Fruit fly (Drosophila melanogaster) whole organism, embryonic: Measurements from ENCODE around the gene Dok.

Source experiments
- Atf6 ChIP-seq: fragments of 200-800 bp; sonication (Bioruptor generic); IDR thresholded peaks from 2 replicates; pipeline ENCODE4 v1.3.6; 2022; ENCODE audit warnings: missing biosample characterization, missing genetic modification characterization
- CG10321 ChIP-seq: fragments of 200-800 bp; sonication (Bioruptor generic); IDR thresholded peaks from 2 replicates; pipeline ENCODE4 v1.3.6; 2022; ENCODE audit warnings: missing biosample characterization, missing genetic modification characterization
- CG10543 ChIP-seq: fragments of 200-800 bp; sonication (Bioruptor generic); optimal IDR thresholded peaks from 3 replicates; lab custom pipeline; 2017; ENCODE audit warnings: missing biosample characterization, mild to moderate bottlenecking, missing genetic modification characterization, moderate library complexity
- CG11695 ChIP-seq: fragments of 200-800 bp; sonication (Bioruptor generic); IDR thresholded peaks from 3 replicates; pipeline ENCODE4 v1.3.6; 2022; ENCODE audit warnings: missing biosample characterization, missing genetic modification characterization
- CG12236 ChIP-seq: fragments of 200-800 bp; sonication (Bioruptor generic); optimal IDR thresholded peaks from 2 replicates; lab custom pipeline; 2016; ENCODE audit warnings: missing biosample characterization, missing genetic modification characterization
- CG12299 ChIP-seq: fragments of 200-800 bp; sonication (Bioruptor generic); optimal IDR thresholded peaks from 2 replicates; lab custom pipeline; 2018; ENCODE audit warnings: missing biosample characterization, mild to moderate bottlenecking, missing genetic modification characterization
- CG14860 ChIP-seq: fragments of 200-800 bp; sonication (Bioruptor generic); IDR thresholded peaks from 3 replicates; pipeline ENCODE4 v1.3.6; 2022; ENCODE audit warnings: missing biosample characterization, missing genetic modification characterization; ENCODE audit not compliant: partially characterized antibody
- CG14965 ChIP-seq: fragments of 200-800 bp; sonication (Bioruptor generic); optimal IDR thresholded peaks from 2 replicates; lab custom pipeline; 2016; ENCODE audit warnings: missing biosample characterization, missing genetic modification characterization, borderline replicate concordance
- CG15696 ChIP-seq: fragments of 200-800 bp; sonication (Bioruptor generic); optimal IDR thresholded peaks from 2 replicates; lab custom pipeline; 2019; ENCODE audit warnings: missing biosample characterization, mild to moderate bottlenecking, missing genetic modification characterization, moderate library complexity
- CG1647 ChIP-seq: fragments of 200-800 bp; sonication (Bioruptor generic); optimal IDR thresholded peaks from 3 replicates; lab custom pipeline; 2016; ENCODE audit warnings: missing biosample characterization, missing genetic modification characterization
- CG17361 ChIP-seq: fragments of 200-800 bp; sonication (Bioruptor generic); IDR thresholded peaks from 3 replicates; pipeline ENCODE4 v1.3.6; 2022; ENCODE audit warnings: missing biosample characterization, missing genetic modification characterization
- CG2678 ChIP-seq: fragments of 200-800 bp; sonication (Bioruptor generic); optimal IDR thresholded peaks from 3 replicates; lab custom pipeline; 2019; ENCODE audit warnings: missing biosample characterization, mild to moderate bottlenecking, missing genetic modification characterization, moderate library complexity
- CG34224 ChIP-seq: fragments of 200-800 bp; sonication (Bioruptor generic); IDR thresholded peaks from 3 replicates; pipeline ENCODE4 v1.3.6; 2022; ENCODE audit warnings: missing biosample characterization, missing genetic modification characterization; ENCODE audit not compliant: partially characterized antibody
- CG4328 ChIP-seq: fragments of 200-800 bp; sonication (Bioruptor generic); optimal IDR thresholded peaks from 3 replicates; lab custom pipeline; 2017; ENCODE audit warnings: missing biosample characterization, missing genetic modification reagents, missing genetic modification characterization
- CG4424 ChIP-seq: fragments of 200-800 bp; sonication (Bioruptor generic); optimal IDR thresholded peaks from 3 replicates; lab custom pipeline; 2016; ENCODE audit warnings: missing biosample characterization, missing genetic modification characterization
- CG4707 ChIP-seq: fragments of 200-800 bp; sonication (Bioruptor generic); optimal IDR thresholded peaks from 2 replicates; lab custom pipeline; 2018; ENCODE audit warnings: missing biosample characterization, mild to moderate bottlenecking, missing genetic modification characterization, moderate library complexity
- CG6689 ChIP-seq: fragments of 200-800 bp; sonication (Bioruptor generic); IDR thresholded peaks from 2 replicates; pipeline ENCODE4 v1.3.6; 2022; ENCODE audit warnings: missing biosample characterization, missing genetic modification characterization
- CG8089 ChIP-seq: fragments of 200-800 bp; sonication (Bioruptor generic); optimal IDR thresholded peaks from 3 replicates; lab custom pipeline; 2016; ENCODE audit warnings: missing biosample characterization, missing genetic modification characterization
- CG8924 ChIP-seq: fragments of 200-800 bp; optimal IDR thresholded peaks from 3 replicates; lab custom pipeline; 2019; ENCODE audit warnings: missing biosample characterization, mild to moderate bottlenecking, missing genetic modification characterization, moderate library complexity
- Dip2 ChIP-seq: fragments of 200-800 bp; sonication (Bioruptor generic); IDR thresholded peaks from 2 replicates; pipeline ENCODE4 v1.3.6; 2022; ENCODE audit warnings: missing biosample characterization, missing genetic modification characterization
- Dll ChIP-seq: fragments of 200-800 bp; sonication (Bioruptor generic); IDR thresholded peaks from 4 replicates; pipeline ENCODE4 v1.3.6; 2022; ENCODE audit warnings: missing biosample characterization, missing genetic modification characterization; ENCODE audit not compliant: partially characterized antibody
- ERR ChIP-seq: fragments of 200-800 bp; sonication (Bioruptor generic); optimal IDR thresholded peaks from 2 replicates; lab custom pipeline; 2016; ENCODE audit warnings: missing biosample characterization, missing genetic modification characterization
- Fer1 ChIP-seq: fragments of 200-800 bp; sonication (Bioruptor generic); optimal IDR thresholded peaks from 2 replicates; lab custom pipeline; 2017; ENCODE audit warnings: missing biosample characterization, mild to moderate bottlenecking, missing genetic modification characterization
- Fer2 ChIP-seq: fragments of 200-800 bp; sonication (Bioruptor generic); optimal IDR thresholded peaks from 2 replicates; lab custom pipeline; 2018; ENCODE audit warnings: missing biosample characterization, mild to moderate bottlenecking, missing genetic modification characterization, moderate library complexity
- Fer3 ChIP-seq: fragments of 200-800 bp; sonication (Bioruptor generic); optimal IDR thresholded peaks from 2 replicates; lab custom pipeline; 2018; ENCODE audit warnings: missing biosample characterization, mild to moderate bottlenecking, missing genetic modification characterization, moderate library complexity
- H2.0 ChIP-seq: fragments of 200-800 bp; sonication (Bioruptor generic); IDR thresholded peaks from 2 replicates; pipeline ENCODE4 v1.3.6; 2022; ENCODE audit warnings: missing biosample characterization, missing genetic modification characterization
- Opbp ChIP-seq: fragments of 200-800 bp; sonication (Bioruptor generic); IDR thresholded peaks from 3 replicates; pipeline ENCODE4 v1.3.6; 2022; ENCODE audit warnings: missing biosample characterization, missing genetic modification characterization; ENCODE audit not compliant: partially characterized antibody
- Poxn ChIP-seq: fragments of 200-800 bp; sonication (Bioruptor generic); IDR thresholded peaks from 2 replicates; pipeline ENCODE4 v1.3.6; 2022; ENCODE audit warnings: missing biosample characterization, missing genetic modification characterization
- Spps ChIP-seq: fragments of 200-800 bp; sonication (Bioruptor generic); optimal IDR thresholded peaks from 2 replicates; lab custom pipeline; 2018; ENCODE audit warnings: missing biosample characterization, mild to moderate bottlenecking, missing genetic modification characterization
- Sry-δ ChIP-seq: fragments of 200-800 bp; sonication (Bioruptor generic); optimal IDR thresholded peaks from 2 replicates; lab custom pipeline; 2016; ENCODE audit warnings: missing biosample characterization, missing genetic modification characterization
- Ssrp ChIP-seq: fragments of 200-800 bp; sonication (Bioruptor generic); optimal IDR thresholded peaks from 2 replicates; lab custom pipeline; 2018; ENCODE audit warnings: missing biosample characterization, mild to moderate bottlenecking, missing genetic modification characterization, moderate library complexity
- Trl ChIP-seq, 3 experiments: fragments of >200 bp in 2 of 3; fragments of 200-800 bp in 1 of 3; sonication (Bioruptor generic) in 1 of 3; optimal IDR thresholded peaks; 2 replicates in 1 of 3; 3 replicates in 2 of 3; lab custom pipeline; 2016 to 2017; ENCODE audit warnings: missing biosample characterization in 1 of 3, missing genetic modification characterization in 1 of 3
- Usf ChIP-seq: fragments of 200-800 bp; sonication (Bioruptor generic); optimal IDR thresholded peaks from 2 replicates; lab custom pipeline; 2017; ENCODE audit warnings: missing genotype, missing biosample characterization, missing genetic modification characterization
- ci ChIP-seq: fragments of 200-800 bp; sonication (Bioruptor generic); IDR thresholded peaks from 3 replicates; pipeline ENCODE4 v1.3.6; 2022; ENCODE audit warnings: missing biosample characterization, missing genetic modification characterization
- fu2 ChIP-seq: fragments of 200-800 bp; sonication (Bioruptor generic); optimal IDR thresholded peaks from 2 replicates; lab custom pipeline; 2016; ENCODE audit warnings: missing biosample characterization, missing genetic modification characterization
- hkb ChIP-seq, 2 experiments: fragments of 200-800 bp in 1 of 2; fragments of >200 bp in 1 of 2; sonication (Bioruptor generic) in 1 of 2; IDR thresholded peaks in 1 of 2; optimal IDR thresholded peaks in 1 of 2; 2 replicates each; pipeline versions ENCODE4 v1.3.6 to Lab custom; 2017 to 2022; ENCODE audit warnings: missing biosample characterization in 1 of 2, missing genetic modification characterization in 1 of 2
- mirr ChIP-seq: fragments of 200-800 bp; sonication (Bioruptor generic); optimal IDR thresholded peaks from 3 replicates; lab custom pipeline; 2018; ENCODE audit warnings: missing biosample characterization, mild to moderate bottlenecking, missing genetic modification characterization
- otp ChIP-seq: fragments of 200-800 bp; sonication (Bioruptor generic); IDR thresholded peaks from 3 replicates; pipeline ENCODE4, ENCODE4 v1.3.6; 2022; ENCODE audit warnings: missing biosample characterization, missing genetic modification characterization
- pb ChIP-seq: fragments of 200-800 bp; sonication (Bioruptor generic); optimal IDR thresholded peaks from 3 replicates; lab custom pipeline; 2016; ENCODE audit warnings: missing biosample characterization, missing genetic modification characterization
- phol ChIP-seq: fragments of 200-800 bp; sonication (Bioruptor generic); optimal IDR thresholded peaks from 3 replicates; lab custom pipeline; 2018; ENCODE audit warnings: missing biosample characterization, mild to moderate bottlenecking, missing genetic modification characterization, moderate library complexity
- repo ChIP-seq: fragments of 200-800 bp; sonication (Bioruptor generic); optimal IDR thresholded peaks from 2 replicates; lab custom pipeline; 2016; ENCODE audit warnings: missing biosample characterization, missing genetic modification characterization
- slou ChIP-seq: fragments of 200-800 bp; sonication (Bioruptor generic); optimal IDR thresholded peaks from 3 replicates; lab custom pipeline; 2016; ENCODE audit warnings: missing biosample characterization, missing genetic modification characterization
- tap ChIP-seq: fragments of 200-800 bp; optimal IDR thresholded peaks from 3 replicates; lab custom pipeline; 2019; ENCODE audit warnings: missing biosample characterization, mild to moderate bottlenecking, missing genetic modification characterization, moderate library complexity
- unc-4 ChIP-seq: fragments of 200-800 bp; sonication (Bioruptor generic); IDR thresholded peaks from 2 replicates; pipeline ENCODE4 v1.3.6; 2022; ENCODE audit warnings: missing biosample characterization, missing genetic modification characterization; ENCODE audit not compliant: partially characterized antibody
- zen ChIP-seq: fragments of 200-800 bp; sonication (Bioruptor generic); optimal IDR thresholded peaks from 3 replicates; lab custom pipeline; 2018; ENCODE audit warnings: missing biosample characterization, mild to moderate bottlenecking, missing genetic modification characterization, moderate library complexity
- zf30C ChIP-seq: fragments of 200-800 bp; sonication (Bioruptor generic); optimal IDR thresholded peaks from 3 replicates; lab custom pipeline; 2018; ENCODE audit warnings: missing biosample characterization, mild to moderate bottlenecking, missing genetic modification characterization
- zfh2 ChIP-seq: fragments of 200-800 bp; sonication (Bioruptor generic); optimal IDR thresholded peaks from 2 replicates; lab custom pipeline; 2016; ENCODE audit warnings: missing biosample characterization, missing genetic modification characterization

The Dok gene

dm6 chrX:7336962-7337844, 13.2 kb downstream of the Dok start, which contains the start of gene CBP (continued):
- TF ChIP-seq CG4707 (GFP tag; lab: Kevin White, UChicago) (peak; percentile 97), Trl (optimal IDR thresholded peaks at IDR 0.05; lab: Kevin White, UChicago) (peak; percentile 42 to 63), Trl (GFP tag; optimal IDR thresholded peaks at IDR 0.05; lab: Kevin White, UChicago) (peak; percentile 98), CG10321 (GFP tag; lab: Robert Waterston, UW) (peak; percentile 76), Usf (GFP tag; lab: Kevin White, UChicago) (peak; percentile 95), CG10543 (GFP tag; lab: Kevin White, UChicago) (peak; percentile 92), CG4328 (GFP tag; lab: Kevin White, UChicago) (peak; percentile 93), CG17361 (GFP tag; lab: Robert Waterston, UW) (peak; percentile 92), CG6689 (GFP tag; lab: Robert Waterston, UW) (peak; percentile 96), Fer2 (tag; lab: Kevin White, UChicago) (peak; percentile 90), Dll (GFP tag; lab: Robert Waterston, UW) (no peak), hkb (optimal IDR thresholded peaks at IDR 0.05; lab: Kevin White, UChicago) (no peak), hkb (GFP tag; IDR thresholded peaks at IDR 0.05; lab: Robert Waterston, UW) (peak; percentile 98), Dip2 (GFP tag; lab: Robert Waterston, UW) (peak; percentile 35; the same call in 1 of the 2 replicates), otp (peak; percentile 97), CG11695 (GFP tag; lab: Robert Waterston, UW) (peak; percentile 96), Fer3 (peak; percentile 96), unc-4 (GFP tag; lab: Robert Waterston, UW) (0 out of 2 replicates have a peak, but pooled peaks have one; percentile 16), CG34224 (GFP tag; lab: Robert Waterston, UW) (no peak), phol (peak; percentile 98), CG1647 (GFP tag; lab: Kevin White, UChicago) (peak; percentile 95), CG8089 (GFP tag; lab: Kevin White, UChicago) (peak; percentile 98), pb (peak; percentile 91), Sry-δ (peak; percentile 67), CG15696 (tag; lab: Kevin White, UChicago) (peak; percentile 97), CG4424 (GFP tag; lab: Kevin White, UChicago) (peak; percentile 98), zen (peak; percentile 98), fu2 (GFP tag; lab: Kevin White, UChicago) (peak; percentile 93), Atf6 (GFP tag; lab: Robert Waterston, UW) (peak; percentile 95), Opbp (GFP tag; lab: Robert Waterston, UW) (0 out of 3 replicates have a peak, but pooled peaks have one; percentile 31), repo (GFP tag; lab: Kevin White, UChicago) (peak; percentile 96), zfh2 (GFP tag; lab: Kevin White, UChicago) (peak; percentile 78), zf30C (GFP tag; lab: Kevin White, UChicago) (no peak), CG12236 (peak; percentile 97), Fer1 (peak; percentile 97), CG14965 (peak; percentile 79), CG2678 (tag; lab: Kevin White, UChicago) (peak; percentile 99), mirr (GFP tag; lab: Kevin White, UChicago) (peak; percentile 92), Spps (tag; lab: Kevin White, UChicago) (peak; percentile 99), ci (GFP tag; lab: Robert Waterston, UW) (peak; percentile 98), Ssrp (tag; lab: Kevin White, UChicago) (peak; percentile 97), H2.0 (GFP tag; lab: Robert Waterston, UW) (peak; percentile 95), CG8924 (tag; lab: Kevin White, UChicago) (peak; percentile 99), CG12299 (tag; lab: Kevin White, UChicago) (peak; percentile 97), tap (tag; lab: Kevin White, UChicago) (peak; percentile 98), Poxn (peak; percentile 67), CG14860 (no peak), ERR (GFP tag; lab: Kevin White, UChicago) (peak; percentile 94), slou (peak; percentile 92)
